Fruit fly (Drosophila melanogaster) whole organism, larva: ENCODE results near the gene CG8620.

ENCODE experiments used
- noc ChIP-seq: fragments of 200-800 bp; sonication (Bioruptor generic); optimal IDR thresholded peaks from 3 replicates; lab custom pipeline; 2019; ENCODE audit warnings: missing biosample characterization, mild to moderate bottlenecking, missing genetic modification characterization, moderate library complexity

CG8620 gene

DNA sequence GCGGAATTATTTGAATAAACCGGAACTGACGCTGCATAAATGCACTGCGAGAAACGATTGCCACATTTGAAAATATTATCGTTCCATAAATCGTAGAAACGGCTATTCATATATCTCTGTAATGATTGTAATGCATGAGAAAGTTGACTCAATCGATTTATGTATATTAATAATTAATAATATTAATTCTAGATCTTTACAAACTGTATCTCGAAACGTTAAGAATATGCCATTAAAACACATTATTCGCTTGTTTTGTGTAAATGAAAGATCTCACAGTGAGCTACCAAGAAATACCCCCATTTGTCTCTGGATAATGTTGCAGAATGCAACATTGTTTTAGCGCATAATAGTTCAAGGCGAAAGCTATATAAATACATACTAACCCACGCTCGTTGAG lies 8.1 kb upstream of the CG8620 start:
- no peak for TF ChIP-seq noc

DNA sequence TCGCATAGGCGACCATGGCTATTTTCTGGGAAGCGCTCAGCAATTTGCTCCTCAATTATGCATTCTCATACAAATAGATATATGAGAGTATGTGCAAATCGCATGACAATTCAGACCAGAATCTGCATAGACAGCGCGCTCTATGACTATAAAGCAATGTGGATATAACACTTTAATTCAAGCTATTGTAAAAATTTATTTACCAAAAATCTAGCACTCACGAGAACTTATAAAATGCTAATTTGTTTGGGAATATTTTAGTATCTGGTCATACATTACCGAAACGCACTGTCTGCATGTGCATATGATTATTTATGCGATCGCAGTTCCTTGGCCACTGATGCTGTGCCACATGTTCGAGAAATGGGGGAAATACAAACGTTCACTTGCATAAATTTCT lies 7.0 kb upstream of the CG8620 start:
- no peak for TF ChIP-seq noc

DNA sequence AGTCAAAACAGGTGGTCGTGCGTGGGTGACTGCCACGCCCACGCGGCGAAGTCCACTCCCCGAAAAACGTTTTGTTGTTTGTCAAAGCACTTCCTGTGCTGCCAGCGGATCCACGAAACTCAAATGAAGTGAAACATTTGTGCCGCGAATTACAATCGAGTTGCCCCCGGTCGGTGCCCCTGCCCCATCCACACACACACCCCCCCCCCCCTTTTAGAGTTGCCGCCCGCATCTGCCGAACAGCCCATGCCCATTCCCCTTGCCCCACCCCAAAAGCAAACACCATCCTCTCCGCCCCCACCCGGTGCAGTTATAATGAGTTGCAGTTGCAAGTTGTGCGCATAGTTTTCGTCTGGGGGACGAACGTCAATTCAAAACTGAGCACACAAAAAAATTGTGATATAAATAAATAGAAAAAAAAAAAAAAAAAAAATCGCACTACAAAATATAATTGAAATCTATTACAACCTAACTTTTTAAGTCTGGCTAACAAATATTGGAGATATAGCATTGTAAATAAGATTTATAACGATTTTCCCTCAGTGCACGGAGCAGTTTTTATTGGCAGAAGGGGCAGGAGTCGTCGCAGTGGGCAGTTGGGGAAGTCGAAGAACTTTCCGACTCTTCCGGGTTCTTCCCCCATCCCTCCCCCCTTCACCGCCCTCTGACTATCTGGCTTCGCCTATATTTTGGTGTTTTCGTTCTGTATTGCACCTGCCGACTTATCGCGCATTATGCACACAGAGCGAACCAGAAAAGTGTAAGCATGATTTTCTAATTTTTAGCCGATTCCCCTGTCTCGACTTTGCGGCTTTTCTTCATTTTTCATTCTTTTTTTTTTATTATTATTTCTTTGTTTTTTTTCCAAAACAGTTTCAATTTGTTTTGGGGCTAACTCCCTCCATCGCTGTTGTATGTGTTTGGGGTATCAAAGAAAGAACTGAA lies 6.1 kb upstream of the CG8620 start:
- TF ChIP-seq noc, result no peak

DNA sequence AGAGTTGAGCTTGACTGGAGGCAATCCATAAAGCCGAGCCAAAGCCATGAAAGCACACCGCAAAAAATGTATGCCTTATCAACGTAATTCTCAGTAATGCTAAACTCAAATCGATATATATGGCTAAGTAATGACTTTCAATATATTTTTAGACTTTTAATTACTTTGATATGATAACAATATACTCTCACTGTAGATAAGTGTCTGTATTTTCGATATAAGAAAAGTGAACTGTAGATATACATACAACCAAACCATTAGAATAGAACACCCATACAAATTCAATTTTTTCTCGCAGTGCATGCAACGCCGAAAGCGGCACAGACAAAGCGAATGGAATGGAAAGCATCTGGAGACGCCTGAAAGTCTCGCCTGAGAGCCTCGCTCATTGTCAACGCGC lies 4.3 kb upstream of the CG8620 start:
- TF ChIP-seq noc, result peak; percentile 9

DNA sequence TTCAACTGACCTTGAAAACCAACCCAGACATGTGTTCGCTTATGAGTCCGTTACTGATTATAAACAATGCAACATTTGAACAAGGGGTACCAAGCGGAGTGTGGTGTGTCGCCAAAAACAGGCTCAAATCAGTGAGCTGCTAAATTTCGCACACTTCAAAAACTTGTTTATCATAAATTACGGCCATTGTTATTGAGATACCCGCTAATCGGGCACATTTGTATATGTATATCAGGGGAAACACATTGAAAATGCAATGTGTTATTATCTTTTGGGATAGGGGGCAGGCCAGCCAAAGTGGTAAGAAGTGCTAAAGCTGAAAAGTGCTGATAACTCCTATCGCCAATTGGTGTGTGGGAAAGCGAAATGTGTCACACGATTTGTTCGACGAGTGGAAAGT lies 3.6 kb upstream of the CG8620 start:
- no peak for TF ChIP-seq noc

DNA sequence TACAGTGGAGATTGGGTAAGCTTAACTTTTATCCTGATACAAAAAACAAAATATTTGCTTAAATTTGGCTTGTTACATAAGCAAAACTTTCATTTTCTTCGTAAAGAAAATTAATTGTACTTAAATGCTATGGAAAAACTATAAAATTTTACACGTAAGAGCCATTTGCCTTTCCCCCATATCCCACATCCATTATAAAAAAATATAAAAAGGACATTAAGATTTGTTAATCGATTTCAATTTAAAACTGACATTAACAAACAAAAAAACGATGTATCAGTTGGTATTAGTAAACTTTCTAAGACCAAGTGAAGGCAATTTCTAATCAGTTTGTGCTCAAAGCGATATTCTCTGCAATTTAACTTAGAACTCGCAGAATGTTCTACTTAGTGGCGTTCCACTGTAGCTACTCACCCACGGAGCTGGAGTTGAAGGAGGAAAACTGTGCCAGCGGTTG lies 2.3 kb upstream of the CG8620 start:
- TF ChIP-seq noc, result peak; percentile 25

DNA sequence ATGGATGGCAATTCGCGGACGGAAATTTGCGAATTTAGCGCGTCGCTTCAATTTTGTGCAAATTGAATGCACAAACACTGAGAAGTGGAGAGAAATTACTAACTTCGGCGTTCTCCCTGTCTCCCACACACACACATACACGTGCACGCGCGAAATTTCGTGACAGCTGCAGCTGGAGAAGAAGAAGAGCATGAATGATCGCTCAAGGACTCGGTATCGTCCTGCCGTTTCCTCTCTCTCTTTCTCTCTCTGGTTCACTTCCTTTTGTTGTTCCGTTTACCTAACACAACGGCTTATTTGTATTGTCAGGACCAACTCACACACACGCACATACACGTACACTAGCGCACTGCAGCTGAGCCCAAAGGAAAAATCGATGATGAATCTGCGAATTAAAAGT lies 1.7 kb upstream of the CG8620 start:
- no peak for TF ChIP-seq noc

DNA sequence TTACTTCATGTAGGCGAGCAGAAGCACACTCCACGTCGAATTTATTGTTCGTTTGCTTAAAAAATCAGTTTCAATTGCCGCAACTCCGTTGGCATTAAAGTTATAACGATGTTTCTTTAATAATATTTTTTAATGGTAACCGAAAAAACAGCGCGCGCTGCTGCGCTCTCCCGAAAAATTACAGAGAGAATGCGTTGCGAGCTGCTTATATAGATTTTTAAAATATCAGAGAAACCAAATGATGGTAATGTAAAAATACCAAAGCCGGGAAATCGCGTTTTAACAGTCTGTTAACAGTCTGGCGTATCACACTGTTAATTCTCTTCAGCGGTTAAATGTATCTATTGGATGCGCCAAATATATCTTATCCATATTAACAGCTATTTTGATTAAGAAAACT lies 1.0 kb upstream of the CG8620 start, which contains the start of gene corn:
Gene corn (minus strand): TSS at position 184 of the 400 bp plus-strand sequence.
- no peak for TF ChIP-seq noc

DNA sequence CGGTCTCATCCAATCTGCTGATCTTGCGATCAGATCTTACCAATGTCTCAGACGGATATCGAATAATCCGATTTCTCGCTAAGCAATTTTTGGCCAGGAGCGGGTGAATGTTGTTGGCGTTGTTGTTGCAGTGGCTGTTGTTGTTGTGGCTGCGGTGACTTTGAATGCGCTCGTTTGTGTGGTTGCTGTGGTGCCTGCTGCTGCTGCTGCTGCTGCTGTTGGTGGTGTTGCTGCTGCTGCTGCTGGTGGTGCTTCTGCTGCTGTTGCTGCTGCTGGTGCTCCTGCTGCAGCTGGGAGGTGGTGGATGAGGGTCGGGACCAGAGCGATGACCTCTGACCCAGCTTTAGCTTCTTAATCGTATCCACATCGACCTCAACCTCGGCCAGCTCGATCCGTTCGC lies 3.4 kb downstream of the CG8620 start:
- TF ChIP-seq noc, result no peak

DNA sequence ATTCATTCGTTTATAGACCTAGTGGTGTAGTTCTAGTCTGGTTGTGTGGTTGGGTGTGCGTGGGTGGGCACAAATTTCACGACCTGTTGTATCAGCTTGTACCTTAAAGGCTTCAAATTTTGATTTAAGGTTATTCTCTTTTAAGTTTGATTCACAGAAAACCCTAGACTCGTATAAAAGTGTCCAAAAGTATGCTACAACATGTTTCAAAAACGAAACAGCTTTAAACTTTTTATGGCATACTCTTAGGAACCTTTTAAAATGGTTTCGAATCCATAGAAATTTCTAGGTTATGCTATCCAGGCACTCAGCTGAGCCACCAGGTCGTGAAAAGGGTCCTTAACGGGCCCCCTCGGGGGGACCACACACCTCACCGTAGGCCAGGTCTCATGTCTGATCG lies 4.0 kb downstream of the CG8620 start:
- no peak for TF ChIP-seq noc

DNA sequence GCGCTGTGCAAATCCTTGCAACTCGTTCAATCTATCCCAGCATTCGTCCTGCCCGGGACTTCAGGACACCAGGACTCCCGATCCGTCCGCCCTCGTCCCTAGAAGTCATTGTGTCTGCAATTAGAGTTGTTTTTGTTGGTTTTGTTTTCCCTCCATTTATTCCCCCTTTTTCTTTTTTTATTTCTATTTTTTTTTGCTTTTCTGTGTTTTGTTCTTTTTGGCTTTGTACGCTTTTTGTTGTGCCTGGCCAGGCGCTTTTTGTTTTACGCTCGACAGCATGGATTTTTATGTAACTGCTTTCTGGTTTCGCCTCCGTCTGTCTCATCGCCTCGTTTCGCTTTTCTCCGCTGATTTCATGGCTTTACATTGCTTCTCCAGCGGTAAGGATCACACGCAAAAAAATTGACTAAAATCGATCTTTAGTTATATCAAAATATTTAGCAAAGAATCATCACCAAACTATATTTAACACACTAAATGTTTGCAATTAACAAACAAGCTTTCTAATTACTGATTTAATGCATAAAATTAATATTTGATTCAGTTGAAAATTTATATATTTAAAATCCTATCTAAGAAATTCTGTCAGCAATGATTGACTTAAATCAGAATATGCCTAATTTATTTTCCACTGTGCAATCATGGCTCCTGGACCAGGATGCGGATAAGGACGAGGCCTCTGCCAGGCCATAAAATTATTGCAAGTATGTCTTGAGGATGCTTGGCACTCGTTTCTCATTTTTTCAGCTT lies 27.0 kb downstream of the CG8620 start:
- no peak for TF ChIP-seq noc

DNA sequence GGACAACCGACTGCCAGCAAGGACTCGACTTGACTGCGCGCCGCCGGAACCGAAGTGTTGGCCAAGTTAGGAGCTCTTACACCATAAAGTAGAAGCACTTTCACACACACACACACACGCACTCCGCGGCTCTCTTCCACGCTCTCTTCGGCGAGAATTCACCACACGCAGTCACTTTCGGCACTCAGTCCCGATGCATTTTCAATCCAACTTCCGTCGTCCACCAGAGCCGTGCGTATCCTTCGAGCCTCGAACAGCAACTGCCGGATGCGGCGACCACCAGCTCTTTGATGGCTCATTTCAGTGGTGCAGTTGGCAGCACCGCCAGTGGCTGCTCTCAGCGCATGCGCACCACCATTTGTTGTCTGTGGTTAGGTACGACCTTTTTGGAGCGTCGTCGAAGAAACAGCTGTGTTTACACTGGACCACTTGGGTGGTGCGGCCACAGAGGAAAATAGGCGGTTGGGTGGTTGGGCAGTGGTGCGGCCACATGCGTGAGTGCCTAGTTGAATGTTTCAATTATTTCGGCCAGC lies 31.8 kb downstream of the CG8620 start, which contains the start of gene Dscam2:
Gene Dscam2 (minus strand): TSS at position 264 of the 533 bp plus-strand sequence.
- TF ChIP-seq noc, result no peak

DNA sequence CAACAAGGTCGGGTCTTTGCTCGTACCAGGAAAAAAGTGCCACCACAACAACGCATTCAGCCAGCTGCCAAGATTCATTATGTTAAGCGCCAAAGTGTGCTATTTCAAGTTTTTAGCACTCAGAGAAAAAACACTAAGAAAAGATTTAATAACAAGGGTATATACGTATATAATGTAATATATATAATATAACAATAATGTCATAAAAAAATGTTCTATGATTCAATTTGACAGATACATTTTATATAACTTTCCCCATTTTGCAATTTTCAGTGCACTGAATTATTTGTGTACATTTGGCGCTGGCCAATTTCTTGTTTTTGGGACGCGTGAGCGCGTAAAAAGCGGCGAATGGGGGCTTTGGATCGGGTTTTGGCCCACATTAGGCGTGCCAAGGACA lies 32.6 kb downstream of the CG8620 start:
- TF ChIP-seq noc, result no peak

DNA sequence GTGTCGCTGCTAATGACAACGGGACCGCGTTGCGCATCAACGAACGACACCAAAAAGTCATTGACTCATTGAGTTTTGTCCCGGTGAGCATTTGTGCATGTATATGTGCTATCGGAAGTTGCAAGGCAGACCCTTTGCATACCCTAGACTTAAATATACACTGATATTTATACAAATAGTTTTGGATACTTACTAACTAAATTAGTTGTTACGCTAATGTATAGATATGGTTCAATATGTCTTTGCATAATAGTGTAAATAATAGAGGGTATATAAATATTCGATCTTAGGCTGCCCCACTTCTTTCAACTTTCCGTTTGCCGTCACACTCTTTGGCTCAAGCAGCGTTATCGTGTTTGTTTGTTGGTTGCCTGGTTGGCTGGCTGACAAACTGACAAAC lies 33.3 kb downstream of the CG8620 start:
- no peak for TF ChIP-seq noc
